Worm (Caenorhabditis elegans): ENCODE results near the gene del-8.

DNA sequence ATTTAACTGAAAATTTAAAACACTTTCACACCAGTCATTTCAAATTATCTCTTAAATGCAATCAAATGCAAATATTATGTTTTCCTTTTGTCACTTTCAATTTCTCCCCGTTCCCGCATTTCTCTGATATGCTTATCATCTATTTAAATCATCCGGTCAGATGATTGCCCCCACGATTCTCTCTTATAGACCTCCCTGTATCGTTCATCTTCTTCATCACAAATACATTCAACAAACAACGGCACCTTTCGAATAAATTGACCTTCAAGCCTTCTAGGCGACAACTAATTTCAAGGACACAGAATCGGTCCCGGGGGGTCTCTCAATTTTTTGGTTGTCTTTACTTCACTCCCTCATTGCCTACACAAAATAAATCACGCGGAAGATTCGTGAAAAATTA is 40.3 kb upstream of the del-8 start:
- TF ChIP-seq elt-3 (tag; optimal IDR thresholded peaks at IDR 0.05) (no peak), lin-39 (tag; optimal IDR thresholded peaks at IDR 0.05) (no peak), nhr-77 (tag; optimal IDR thresholded peaks at IDR 0.05) (no peak), ama-1 (optimal IDR thresholded peaks at IDR 0.05) (no peak), elt-1 (tag; optimal IDR thresholded peaks at IDR 0.05) (no peak)
